Worm (Caenorhabditis elegans) whole organism, late embryonic: ENCODE data around the gene R02E4.3.

Experiments
- Y22D7AL.16 ChIP-seq: sonication (generic microtip); optimal IDR thresholded peaks from 2 replicates; lab custom pipeline; 2016; ENCODE audit warnings: missing genetic modification characterization, missing compliant biosample characterization
- ahr-1 ChIP-seq: sonication (generic microtip); optimal IDR thresholded peaks from 2 replicates; lab custom pipeline; 2016; ENCODE audit warnings: missing genetic modification characterization, missing compliant biosample characterization
- ama-1 ChIP-seq: fragments of 150-350 bp; optimal IDR thresholded peaks from 2 replicates; lab custom pipeline; 2014
- dve-1 ChIP-seq: sonication (generic microtip); optimal IDR thresholded peaks from 2 replicates; lab custom pipeline; 2017; ENCODE audit warnings: antibody characterized with exemption, mild to moderate bottlenecking, missing genetic modification characterization, missing compliant biosample characterization
- nfya-1 ChIP-seq: sonication (generic microtip); optimal IDR thresholded peaks from 2 replicates; lab custom pipeline; 2017; ENCODE audit warnings: missing genetic modification characterization, mild to moderate bottlenecking, missing compliant biosample characterization, antibody characterized with exemption, moderate library complexity
- pag-3 ChIP-seq: sonication (generic microtip); optimal IDR thresholded peaks from 2 replicates; lab custom pipeline; 2016; ENCODE audit warnings: missing compliant biosample characterization, missing genetic modification characterization, borderline replicate concordance
- pqm-1 ChIP-seq: sonication (generic microtip); optimal IDR thresholded peaks from 2 replicates; lab custom pipeline; 2016; ENCODE audit warnings: missing genetic modification characterization, missing compliant biosample characterization

DNA sequence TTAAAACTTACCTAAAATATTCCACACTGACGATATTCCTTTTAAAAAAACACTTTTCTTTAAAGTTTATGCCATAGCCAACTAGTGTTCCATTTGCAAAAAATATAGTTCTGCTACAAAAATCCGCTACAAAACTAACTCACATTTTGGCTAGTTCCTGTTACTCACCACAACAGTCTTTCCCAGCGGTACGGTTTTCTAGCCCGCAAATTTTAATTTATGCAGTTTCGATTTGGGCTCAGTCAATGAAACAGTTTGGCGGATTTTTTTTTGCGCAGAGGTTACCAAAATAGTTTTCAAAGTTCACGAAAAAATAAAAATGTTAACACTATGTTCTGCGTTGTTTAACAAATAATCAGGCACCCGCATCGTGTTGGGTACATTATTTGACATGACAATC lies 712 bp downstream of the R02E4.3 start:
- no peak for TF ChIP-seq Y22D7AL.16 (tag; lab: Kevin White, UChicago)
- no peak for TF ChIP-seq ahr-1 (tag; lab: Kevin White, UChicago)
- TF ChIP-seq nfya-1 (tag; lab: Kevin White, UChicago) = no peak
- TF ChIP-seq dve-1 (tag; lab: Kevin White, UChicago) = no peak
- TF ChIP-seq pag-3 (tag; lab: Kevin White, UChicago) = no peak
- no peak for TF ChIP-seq ama-1 (lab: Kevin White, UChicago)
- TF ChIP-seq pqm-1 (tag; lab: Kevin White, UChicago) = no peak
